Worm (Caenorhabditis elegans) whole organism, mixed stage, embryonic: ENCODE measurements around the gene Y62E10A.19.
A peak's percentile ranks its signal among the peaks of the same experiment; 100 is the strongest.

Source experiments
- M03D4.4 ChIP-seq: sonication (generic microtip); optimal IDR thresholded peaks from 2 replicates; lab custom pipeline; 2017; ENCODE audit warnings: mild to moderate bottlenecking, missing genetic modification characterization, missing compliant biosample characterization
- bed-3 ChIP-seq: fragments of 200-800 bp; sonication (Bioruptor generic); optimal IDR thresholded peaks from 3 replicates; lab custom pipeline; 2018; ENCODE audit warnings: mild to moderate bottlenecking, missing genetic modification characterization, moderate library complexity, missing compliant biosample characterization
- blmp-1 ChIP-seq: fragments of 150-350 bp; optimal IDR thresholded peaks from 2 replicates; lab custom pipeline; 2014; ENCODE audit warnings: missing biosample characterization, missing genetic modification characterization
- ceh-39 ChIP-seq: fragments of 150-350 bp; optimal IDR thresholded peaks from 2 replicates; lab custom pipeline; 2014; ENCODE audit warnings: missing biosample characterization, missing genetic modification characterization
- ceh-43 ChIP-seq: fragments of 200-800 bp; sonication (Bioruptor generic); optimal IDR thresholded peaks from 2 replicates; lab custom pipeline; 2018; ENCODE audit warnings: mild to moderate bottlenecking, missing genetic modification characterization, moderate library complexity, missing compliant biosample characterization
- ces-1 ChIP-seq: fragments of 150-350 bp; optimal IDR thresholded peaks from 2 replicates; lab custom pipeline; 2014; ENCODE audit warnings: missing biosample characterization, missing genetic modification reagents, missing genetic modification characterization
- cnd-1 ChIP-seq: fragments of 200-800 bp; sonication (Bioruptor generic); optimal IDR thresholded peaks from 2 replicates; lab custom pipeline; 2018; ENCODE audit warnings: mild to moderate bottlenecking, missing genetic modification characterization, missing compliant biosample characterization
- drap-1 ChIP-seq: fragments of 200-800 bp; sonication (Bioruptor generic); optimal IDR thresholded peaks from 3 replicates; lab custom pipeline; 2018; ENCODE audit warnings: mild to moderate bottlenecking, missing genetic modification characterization, missing compliant biosample characterization
- elt-1 ChIP-seq: sonication (generic microtip); optimal IDR thresholded peaks from 2 replicates; lab custom pipeline; 2017; ENCODE audit warnings: missing genetic modification characterization, mild to moderate bottlenecking, missing compliant biosample characterization, antibody characterized with exemption, moderate library complexity, borderline replicate concordance; ENCODE audit not compliant: insufficient read depth
- elt-3 ChIP-seq: fragments of 150-350 bp; optimal IDR thresholded peaks from 2 replicates; lab custom pipeline; 2014; ENCODE audit warnings: missing biosample characterization, missing genetic modification characterization
- flh-1 ChIP-seq: fragments of 200-800 bp; sonication (Bioruptor generic); optimal IDR thresholded peaks from 2 replicates; lab custom pipeline; 2018; ENCODE audit warnings: mild to moderate bottlenecking, missing genetic modification characterization, moderate library complexity, missing compliant biosample characterization
- ham-2 ChIP-seq: fragments of 200-800 bp; sonication (Bioruptor generic); optimal IDR thresholded peaks from 2 replicates; lab custom pipeline; 2018; ENCODE audit warnings: mild to moderate bottlenecking, missing genetic modification characterization, missing compliant biosample characterization
- hlh-1 ChIP-seq: fragments of 150-350 bp; optimal IDR thresholded peaks from 2 replicates; lab custom pipeline; 2014; ENCODE audit warnings: missing biosample characterization, missing genetic modification reagents, missing genetic modification characterization
- lin-32 ChIP-seq: fragments of 200-800 bp; sonication (Bioruptor generic); optimal IDR thresholded peaks from 2 replicates; lab custom pipeline; 2018; ENCODE audit warnings: mild to moderate bottlenecking, missing genetic modification characterization, missing compliant biosample characterization
- lsy-2 ChIP-seq: fragments of 150-350 bp; optimal IDR thresholded peaks from 2 replicates; lab custom pipeline; 2014; ENCODE audit warnings: missing biosample characterization, missing genetic modification characterization
- mep-1 ChIP-seq: fragments of 150-350 bp; optimal IDR thresholded peaks from 2 replicates; lab custom pipeline; 2017; ENCODE audit warnings: missing biosample characterization, missing genetic modification reagents, missing genetic modification characterization, inconsistent platforms
- nhr-12 ChIP-seq: fragments of 150-350 bp; optimal IDR thresholded peaks from 2 replicates; lab custom pipeline; 2014; ENCODE audit warnings: missing biosample characterization, missing genetic modification characterization
- nhr-2 ChIP-seq: fragments of 150-350 bp; optimal IDR thresholded peaks from 2 replicates; lab custom pipeline; 2014; ENCODE audit warnings: missing biosample characterization, missing genetic modification characterization
- nhr-237 ChIP-seq: fragments of 150-350 bp; optimal IDR thresholded peaks from 2 replicates; lab custom pipeline; 2014; ENCODE audit warnings: missing biosample characterization, missing genetic modification characterization
- nhr-28 ChIP-seq: fragments of 150-350 bp; optimal IDR thresholded peaks from 2 replicates; lab custom pipeline; 2014; ENCODE audit warnings: missing biosample characterization, missing genetic modification characterization
- nhr-76 ChIP-seq: sonication (generic microtip); optimal IDR thresholded peaks from 2 replicates; lab custom pipeline; 2017; ENCODE audit warnings: missing biosample characterization, missing genetic modification characterization
- sem-2 ChIP-seq: fragments of 200-800 bp; sonication (Bioruptor generic); optimal IDR thresholded peaks from 2 replicates; lab custom pipeline; 2018; ENCODE audit warnings: mild to moderate bottlenecking, missing genetic modification characterization, missing compliant biosample characterization
- snpc-4 ChIP-seq: fragments of 150-350 bp; optimal IDR thresholded peaks from 2 replicates; lab custom pipeline; 2014; ENCODE audit warnings: missing biosample characterization, missing genetic modification characterization
- sptf-1 ChIP-seq: sonication (generic microtip); optimal IDR thresholded peaks from 2 replicates; lab custom pipeline; 2017; ENCODE audit warnings: mild to moderate bottlenecking, missing genetic modification characterization, moderate library complexity, missing compliant biosample characterization
- tbx-8 ChIP-seq: fragments of 200-800 bp; sonication (Bioruptor generic); optimal IDR thresholded peaks from 2 replicates; lab custom pipeline; 2018; ENCODE audit warnings: mild to moderate bottlenecking, missing genetic modification characterization, moderate library complexity, missing compliant biosample characterization
- unc-120 ChIP-seq: sonication (generic microtip); optimal IDR thresholded peaks from 2 replicates; lab custom pipeline; 2017; ENCODE audit warnings: missing genetic modification characterization, missing compliant biosample characterization; ENCODE audit not compliant: poor library complexity, severe bottlenecking
- unc-39 ChIP-seq: fragments of 150-350 bp; optimal IDR thresholded peaks from 2 replicates; lab custom pipeline; 2014; ENCODE audit warnings: missing biosample characterization, missing genetic modification characterization
- unc-62 ChIP-seq: fragments of 150-350 bp; optimal IDR thresholded peaks from 2 replicates; lab custom pipeline; 2014; ENCODE audit warnings: missing biosample characterization, missing genetic modification reagents, missing genetic modification characterization
- zip-8 ChIP-seq: fragments of 150-350 bp; optimal IDR thresholded peaks from 2 replicates; lab custom pipeline; 2014; ENCODE audit warnings: missing biosample characterization, missing genetic modification characterization
- ztf-11 ChIP-seq: fragments of 150-350 bp; optimal IDR thresholded peaks from 2 replicates; lab custom pipeline; 2014; ENCODE audit warnings: missing biosample characterization, missing genetic modification characterization

The Y62E10A.19 gene

DNA sequence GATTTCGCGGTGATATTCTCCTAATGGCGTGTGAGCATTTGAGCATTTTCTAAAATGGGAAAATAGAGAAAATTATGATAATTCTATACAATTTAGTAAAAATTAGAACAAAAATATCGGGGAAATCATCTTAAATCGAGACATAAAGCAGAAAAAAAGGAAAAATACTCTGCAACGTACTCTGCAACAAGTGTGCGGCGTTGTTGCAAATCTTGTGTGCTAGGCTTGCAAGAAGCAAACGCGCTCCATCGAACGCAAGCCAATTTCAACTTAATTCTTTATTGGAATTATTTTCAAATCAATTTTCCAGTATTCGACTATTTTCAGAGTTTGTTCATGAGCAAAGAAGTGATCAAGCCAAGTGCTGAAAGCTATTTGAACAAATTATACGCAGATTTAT is 22.1 kb downstream of the Y62E10A.19 start, which contains the start of the genes Y62E10A.20, Y62E10A.23 and mdt-9 (continued):
- peak; percentile 75 for TF ChIP-seq drap-1
- TF ChIP-seq nhr-28 (tag; lab: Kevin White, UChicago) = peak; percentile 62
- peak; percentile 78 for TF ChIP-seq hlh-1 (tag; lab: Kevin White, UChicago)
- peak; percentile 43 for TF ChIP-seq unc-62 (GFP tag; lab: Kevin White, UChicago)
- no peak for TF ChIP-seq sem-2 (GFP tag; lab: Kevin White, UChicago)
- peak; percentile 78 for TF ChIP-seq ceh-39 (tag; lab: Kevin White, UChicago)
- TF ChIP-seq elt-3 (tag; lab: Kevin White, UChicago) = no peak
- TF ChIP-seq ceh-43 (GFP tag; lab: Kevin White, UChicago) = peak; percentile 74

DNA sequence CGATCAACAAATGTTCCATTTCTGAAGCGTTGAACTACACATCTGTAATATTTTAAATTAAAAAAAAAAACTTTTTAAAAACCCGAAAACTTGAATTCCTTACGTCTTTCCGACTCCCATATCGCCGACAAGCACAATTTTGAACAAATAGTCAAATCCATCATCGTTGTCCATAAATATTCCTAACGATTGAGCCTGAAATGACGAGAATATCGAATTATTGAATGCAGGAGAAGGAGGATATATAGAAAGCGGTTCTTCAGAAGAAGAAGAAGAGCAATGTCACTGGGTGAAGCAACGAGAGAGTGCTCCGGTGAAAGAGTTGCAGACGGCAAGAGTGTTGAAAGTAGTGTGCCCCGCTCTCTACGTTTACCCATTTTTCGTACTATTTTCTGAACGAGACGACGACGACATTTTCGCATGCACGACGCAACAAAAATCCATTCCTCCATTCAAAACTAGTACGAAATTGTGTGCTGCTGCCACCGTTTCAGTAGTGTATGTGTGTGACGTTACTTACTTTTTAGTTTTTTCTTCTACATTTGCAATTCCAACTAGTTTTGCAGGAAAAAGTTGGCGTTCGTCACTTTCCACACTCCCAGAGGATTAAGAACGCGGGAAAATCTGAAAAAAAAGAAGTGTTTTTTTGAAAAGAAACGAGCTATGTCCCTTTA is 24.2 kb downstream of the Y62E10A.19 start, which contains the start of gene rab-19:
TSS of gene rab-19 (minus strand) at position 624 of the 674 bp plus-strand sequence.
- no peak for TF ChIP-seq lsy-2
- TF ChIP-seq tbx-8 (GFP tag; lab: Kevin White, UChicago) = no peak
- no peak for TF ChIP-seq lin-32 (GFP tag; lab: Kevin White, UChicago)
- peak; percentile 91 for TF ChIP-seq ces-1 (GFP tag; lab: Kevin White, UChicago)
- no peak for TF ChIP-seq nhr-12 (tag; lab: Kevin White, UChicago)
- no peak for TF ChIP-seq sem-2 (GFP tag; lab: Kevin White, UChicago)
- no peak for TF ChIP-seq nhr-28 (tag; lab: Kevin White, UChicago)
- TF ChIP-seq, all 35 proteins: peak for 1

DNA sequence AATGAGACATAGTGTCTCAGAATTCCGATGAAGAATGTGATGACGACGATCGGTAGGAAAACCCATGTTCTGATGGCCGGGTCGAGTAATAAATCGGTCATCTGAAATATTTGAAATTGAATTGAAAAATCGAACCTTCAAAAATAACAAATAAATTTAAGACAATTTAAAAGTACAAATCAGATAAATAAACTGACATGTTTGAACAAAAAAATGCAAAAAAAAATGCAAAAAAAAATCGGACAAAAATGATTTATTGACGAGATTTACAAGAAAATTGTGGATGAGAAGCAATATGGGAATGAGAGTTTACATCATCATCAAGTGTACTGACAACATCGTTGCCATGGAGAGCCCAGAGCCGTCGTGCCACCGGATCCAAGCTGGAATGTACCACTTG is 26.3 kb downstream of the Y62E10A.19 start, which contains the start of gene emc-3:
TSS of gene emc-3 (minus strand) at position 101 of the 400 bp plus-strand sequence.
- TF ChIP-seq snpc-4 (tag; lab: Kevin White, UChicago) (no peak), M03D4.4 (tag; lab: Kevin White, UChicago) (no peak), ceh-43 (GFP tag; lab: Kevin White, UChicago) (no peak), nhr-12 (tag; lab: Kevin White, UChicago) (no peak), drap-1 (no peak)

DNA sequence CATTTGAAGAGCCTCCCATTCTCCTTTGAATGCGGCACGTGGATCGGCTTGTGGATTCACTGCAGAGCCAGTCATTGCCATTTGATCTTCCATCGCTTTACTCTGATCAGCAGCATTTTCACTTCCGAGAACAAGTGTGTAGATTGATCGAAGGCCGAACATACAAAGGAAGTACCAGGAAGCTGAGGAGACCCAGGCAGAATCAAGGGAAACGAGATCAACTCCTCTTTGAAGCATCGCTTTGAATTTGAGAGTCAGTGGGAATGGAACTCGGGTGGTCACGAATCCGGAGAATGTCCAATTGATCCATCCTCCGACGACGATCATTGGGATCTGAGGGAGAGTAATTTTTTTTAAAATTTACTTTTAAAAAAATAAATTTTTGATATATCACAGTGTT is 27.6 kb downstream of the Y62E10A.19 start:
- TF ChIP-seq snpc-4 (tag; lab: Kevin White, UChicago) = no peak
- no peak for TF ChIP-seq drap-1
- no peak for TF ChIP-seq ceh-39 (tag; lab: Kevin White, UChicago)
- no peak for TF ChIP-seq lin-32 (GFP tag; lab: Kevin White, UChicago)
- no peak for TF ChIP-seq zip-8 (tag; lab: Kevin White, UChicago)
- TF ChIP-seq cnd-1 (tag; lab: Kevin White, UChicago) = no peak
- TF ChIP-seq sptf-1 (tag; lab: Kevin White, UChicago) = no peak
- TF ChIP-seq flh-1 (GFP tag; lab: Kevin White, UChicago) = no peak
- no peak for TF ChIP-seq blmp-1 (tag; lab: Kevin White, UChicago)
- no peak for TF ChIP-seq lsy-2
- no peak for TF ChIP-seq elt-1 (tag; lab: Kevin White, UChicago)

DNA sequence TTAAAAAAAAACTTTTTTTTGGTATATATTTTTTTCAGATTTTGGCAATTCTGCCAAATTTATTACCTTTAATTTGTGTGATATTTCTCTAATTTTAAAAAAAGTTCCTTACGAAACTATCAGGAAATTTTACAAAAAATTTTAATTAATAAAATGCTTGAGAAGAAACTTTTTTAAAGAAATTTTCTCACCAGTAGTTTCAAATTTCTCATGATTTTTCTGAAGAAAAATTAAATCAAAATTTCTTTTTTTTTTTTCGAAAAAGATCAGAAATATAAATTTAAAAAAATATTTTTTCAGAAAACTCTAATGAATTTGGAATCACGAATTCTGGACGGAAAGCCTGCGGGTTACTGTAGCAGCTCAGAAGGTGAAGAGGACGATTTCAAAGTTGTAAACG is 30.4 kb downstream of the Y62E10A.19 start, which contains the start of gene mau-8:
TSS of gene mau-8 (plus strand) at position 301 of the 400 bp plus-strand sequence.
- TF ChIP-seq elt-1 (tag; lab: Kevin White, UChicago) = no peak
- TF ChIP-seq nhr-76 (tag; lab: Kevin White, UChicago) = no peak
- TF ChIP-seq ztf-11 (tag; lab: Kevin White, UChicago) = no peak
- no peak for TF ChIP-seq flh-1 (GFP tag; lab: Kevin White, UChicago)
- no peak for TF ChIP-seq ham-2 (GFP tag; lab: Kevin White, UChicago)
- TF ChIP-seq unc-39 (tag; lab: Kevin White, UChicago) = no peak
- no peak for TF ChIP-seq ceh-39 (tag; lab: Kevin White, UChicago)
- TF ChIP-seq ceh-43 (GFP tag; lab: Kevin White, UChicago) = no peak
- no peak for TF ChIP-seq nhr-2 (tag; lab: Kevin White, UChicago)
- no peak for TF ChIP-seq M03D4.4 (tag; lab: Kevin White, UChicago)
- TF ChIP-seq elt-3 (tag; lab: Kevin White, UChicago) = no peak
- no peak for TF ChIP-seq blmp-1 (tag; lab: Kevin White, UChicago)
- TF ChIP-seq snpc-4 (tag; lab: Kevin White, UChicago) = no peak
- no peak for TF ChIP-seq tbx-8 (GFP tag; lab: Kevin White, UChicago)
- TF ChIP-seq nhr-28 (tag; lab: Kevin White, UChicago) = no peak
- no peak for TF ChIP-seq mep-1 (tag; lab: Kevin White, UChicago)
- no peak for TF ChIP-seq bed-3 (GFP tag; lab: Kevin White, UChicago)
- TF ChIP-seq drap-1 = no peak
- TF ChIP-seq unc-120 (tag; lab: Kevin White, UChicago) = no peak
- TF ChIP-seq nhr-237 (tag; lab: Kevin White, UChicago) = no peak
